Worm (Caenorhabditis elegans): ENCODE data around the gene Y54E2A.4.

The Y54E2A.4 gene

ce11 chrII:14801086-14801531, 46.7 kb downstream of the Y54E2A.4 start (continued):
- TF ChIP-seq zag-1 (tag; optimal IDR thresholded peaks at IDR 0.05) (no peak), lsy-12 (tag; optimal IDR thresholded peaks at IDR 0.05) (peak; percentile 51), jun-1 (tag; optimal IDR thresholded peaks at IDR 0.05) (no peak), eor-1 (tag; optimal IDR thresholded peaks at IDR 0.05) (no peak), nfya-1 (tag; optimal IDR thresholded peaks at IDR 0.05; ENCODE audit: insufficient read depth) (peak; percentile 48), ceh-9 (tag; optimal IDR thresholded peaks at IDR 0.05) (no peak), fkh-10 (GFP tag; optimal IDR thresholded peaks at IDR 0.05) (no peak), egl-27 (tag; optimal IDR thresholded peaks at IDR 0.05) (no peak), ZK546.5 (tag; optimal IDR thresholded peaks at IDR 0.05) (no peak), tbx-2 (tag; optimal IDR thresholded peaks at IDR 0.05) (peak; percentile 46)

DNA sequence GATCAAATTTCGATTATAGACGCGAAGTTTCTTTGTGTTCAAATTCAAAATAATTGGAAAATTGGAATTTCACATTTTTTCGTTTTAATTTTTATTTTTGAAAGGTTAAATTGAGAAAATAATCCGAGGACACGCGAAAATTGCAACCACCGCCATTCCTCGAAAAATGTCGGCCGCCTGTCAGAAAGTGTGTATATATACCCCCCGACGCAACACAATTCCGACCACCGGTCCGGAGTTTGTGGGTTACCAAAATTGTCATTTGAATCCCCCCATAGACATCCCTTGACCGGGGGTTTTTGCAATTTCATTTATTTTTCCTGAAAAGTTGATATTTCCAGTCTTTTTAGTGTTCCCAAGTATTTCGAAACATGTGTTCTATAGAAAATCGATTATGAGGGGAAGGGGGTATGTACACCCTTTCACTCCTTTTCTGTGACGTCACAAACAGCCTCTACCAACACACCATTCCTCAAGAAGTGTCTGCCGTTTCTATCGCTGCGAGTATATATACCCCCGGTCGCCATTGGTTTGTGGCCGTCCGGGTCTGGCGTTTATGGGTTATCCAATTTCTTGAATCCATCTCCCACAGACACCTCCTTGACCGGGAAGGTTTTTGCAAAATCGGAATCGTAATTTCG, 50.0 kb downstream of the Y54E2A.4 start, which contains the start of gene W01D2.3:
W01D2.3 (minus strand) TSS at position 51 of the 641 bp plus-strand sequence.
- TF ChIP-seq elt-1 (tag; optimal IDR thresholded peaks at IDR 0.05) = no peak
- TF ChIP-seq nfya-1 (tag; optimal IDR thresholded peaks at IDR 0.05; ENCODE audit: insufficient read depth) = peak; percentile 56
- TF ChIP-seq lin-39 (tag; optimal IDR thresholded peaks at IDR 0.05) = peak; percentile 41
- peak; percentile 98 for TF ChIP-seq snpc-4 (tag; optimal IDR thresholded peaks at IDR 0.05)
- no peak for TF ChIP-seq mdl-1 (tag; optimal IDR thresholded peaks at IDR 0.05)
- peak in 1 of 2 experiments; percentile 10 for TF ChIP-seq eor-1 (tag; optimal IDR thresholded peaks at IDR 0.05)
- peak; percentile 44 for TF ChIP-seq nhr-23 (tag; optimal IDR thresholded peaks at IDR 0.05)
- no peak for TF ChIP-seq nhr-67 (tag; optimal IDR thresholded peaks at IDR 0.05)
- TF ChIP-seq elt-2 (tag; optimal IDR thresholded peaks at IDR 0.05) = peak; percentile 43
- peak; percentile 2 for TF ChIP-seq nhr-237 (tag; optimal IDR thresholded peaks at IDR 0.05)
- no peak for TF ChIP-seq fkh-2 (tag; optimal IDR thresholded peaks at IDR 0.05)
- no peak for TF ChIP-seq egl-27 (tag; optimal IDR thresholded peaks at IDR 0.05)
- peak; percentile 47 for TF ChIP-seq jun-1 (tag; optimal IDR thresholded peaks at IDR 0.05)
- peak; percentile 89 for TF ChIP-seq nhr-25 (tag; optimal IDR thresholded peaks at IDR 0.05)
- no peak for TF ChIP-seq ztf-11 (tag; optimal IDR thresholded peaks at IDR 0.05)
- TF ChIP-seq unc-62 (GFP tag; optimal IDR thresholded peaks at IDR 0.05) = no peak
- TF ChIP-seq unc-39 (tag; optimal IDR thresholded peaks at IDR 0.05) = no peak
- peak; percentile 42 for TF ChIP-seq pha-4 (tag; optimal IDR thresholded peaks at IDR 0.05)
- TF ChIP-seq sea-2 (GFP tag; optimal IDR thresholded peaks at IDR 0.05) = peak; percentile 52
- peak; percentile 91 for TF ChIP-seq nhr-77 (tag; optimal IDR thresholded peaks at IDR 0.05)
- no peak for TF ChIP-seq zag-1 (tag; optimal IDR thresholded peaks at IDR 0.05)
- TF ChIP-seq ceh-28 (tag; optimal IDR thresholded peaks at IDR 0.05) = peak; percentile 80
- no peak for TF ChIP-seq fos-1 (tag; optimal IDR thresholded peaks at IDR 0.05)
- no peak for TF ChIP-seq pqm-1 (tag; optimal IDR thresholded peaks at IDR 0.05)
- TF ChIP-seq hmg-11 (tag; optimal IDR thresholded peaks at IDR 0.05) = peak; percentile 77
- no peak for TF ChIP-seq nhr-28 (tag; optimal IDR thresholded peaks at IDR 0.05)
- TF ChIP-seq aly-2 (tag; optimal IDR thresholded peaks at IDR 0.05) = peak; percentile 64
- TF ChIP-seq mml-1 (tag; optimal IDR thresholded peaks at IDR 0.05) = no peak
- peak; percentile 64 for TF ChIP-seq lsy-12 (tag; optimal IDR thresholded peaks at IDR 0.05)
- no peak for TF ChIP-seq fkh-10 (GFP tag; optimal IDR thresholded peaks at IDR 0.05)
- peak; percentile 46 for TF ChIP-seq ceh-82 (tag; optimal IDR thresholded peaks at IDR 0.05)
- TF ChIP-seq ceh-16 (tag; optimal IDR thresholded peaks at IDR 0.05) = no peak
- no peak for TF ChIP-seq lin-15B (tag; optimal IDR thresholded peaks at IDR 0.05)
- TF ChIP-seq nhr-12 (tag; optimal IDR thresholded peaks at IDR 0.05) = no peak
- TF ChIP-seq elt-3 (tag; optimal IDR thresholded peaks at IDR 0.05) = no peak
- TF ChIP-seq tbx-2 (tag; optimal IDR thresholded peaks at IDR 0.05) = peak; percentile 49
- TF ChIP-seq R02D3.7 (tag; optimal IDR thresholded peaks at IDR 0.05) = no peak
- peak; percentile 35 for TF ChIP-seq skn-1 (tag; optimal IDR thresholded peaks at IDR 0.05)
- peak; percentile 75 for TF ChIP-seq nhr-43 (tag; optimal IDR thresholded peaks at IDR 0.05; ENCODE audit: poor library complexity, severe bottlenecking)
- no peak for TF ChIP-seq nhr-11 (tag; optimal IDR thresholded peaks at IDR 0.05)
- TF ChIP-seq egl-5 (tag; optimal IDR thresholded peaks at IDR 0.05) = peak; percentile 1
- no peak for TF ChIP-seq ZK546.5 (tag; optimal IDR thresholded peaks at IDR 0.05)
- TF ChIP-seq ceh-9 (tag; optimal IDR thresholded peaks at IDR 0.05) = no peak
- peak; percentile 81 for TF ChIP-seq ztf-4 (tag; optimal IDR thresholded peaks at IDR 0.05)
- TF ChIP-seq daf-12 (tag; optimal IDR thresholded peaks at IDR 0.05) = no peak
- TF ChIP-seq ama-1 (optimal IDR thresholded peaks at IDR 0.05) = no peak
- no peak for TF ChIP-seq nhr-76 (tag; optimal IDR thresholded peaks at IDR 0.05)

Measured in whole organism, L3 larva.